Fruit fly (Drosophila melanogaster) whole organism, embryonic: Measurements from ENCODE around the gene Gart.

Source experiments
- ATbp ChIP-seq: fragments of 200-800 bp; sonication (Bioruptor generic); optimal IDR thresholded peaks from 2 replicates; lab custom pipeline; 2017; ENCODE audit warnings: missing biosample characterization, mild to moderate bottlenecking, missing genetic modification characterization, missing genetic modification reagents
- Atf6 ChIP-seq: fragments of 200-800 bp; sonication (Bioruptor generic); IDR thresholded peaks from 2 replicates; pipeline ENCODE4 v1.3.6; 2022; ENCODE audit warnings: missing biosample characterization, missing genetic modification characterization
- CG10462 ChIP-seq: fragments of 200-800 bp; sonication (Bioruptor generic); optimal IDR thresholded peaks from 2 replicates; lab custom pipeline; 2016; ENCODE audit warnings: missing biosample characterization, missing genetic modification characterization
- CG10979 ChIP-seq: fragments of 200-800 bp; sonication (Bioruptor generic); optimal IDR thresholded peaks from 2 replicates; lab custom pipeline; 2018; ENCODE audit warnings: missing biosample characterization, mild to moderate bottlenecking, missing genetic modification characterization, moderate library complexity
- CG11695 ChIP-seq: fragments of 200-800 bp; sonication (Bioruptor generic); IDR thresholded peaks from 3 replicates; pipeline ENCODE4 v1.3.6; 2022; ENCODE audit warnings: missing biosample characterization, missing genetic modification characterization
- CG12104 ChIP-seq: fragments of 200-800 bp; sonication (Bioruptor generic); optimal IDR thresholded peaks from 3 replicates; lab custom pipeline; 2016; ENCODE audit warnings: missing biosample characterization, missing genetic modification characterization
- CG13775 ChIP-seq: fragments of 200-800 bp; sonication (Bioruptor generic); optimal IDR thresholded peaks from 3 replicates; lab custom pipeline; 2017; ENCODE audit warnings: missing biosample characterization, mild to moderate bottlenecking, missing genetic modification characterization
- CG14014 ChIP-seq: fragments of 200-800 bp; sonication (Bioruptor generic); IDR thresholded peaks from 2 replicates; pipeline ENCODE4 v1.3.6; 2022; ENCODE audit warnings: missing biosample characterization, missing genetic modification characterization
- CG14860 ChIP-seq: fragments of 200-800 bp; sonication (Bioruptor generic); IDR thresholded peaks from 3 replicates; pipeline ENCODE4 v1.3.6; 2022; ENCODE audit warnings: missing biosample characterization, missing genetic modification characterization; ENCODE audit not compliant: partially characterized antibody
- CG16815 ChIP-seq: fragments of 200-800 bp; sonication (Bioruptor generic); optimal IDR thresholded peaks from 3 replicates; lab custom pipeline; 2017; ENCODE audit warnings: missing biosample characterization, mild to moderate bottlenecking, missing genetic modification characterization
- CG2678 ChIP-seq: fragments of 200-800 bp; sonication (Bioruptor generic); optimal IDR thresholded peaks from 3 replicates; lab custom pipeline; 2019; ENCODE audit warnings: missing biosample characterization, mild to moderate bottlenecking, missing genetic modification characterization, moderate library complexity
- CG30431 ChIP-seq: fragments of 200-800 bp; sonication (Bioruptor generic); optimal IDR thresholded peaks from 2 replicates; lab custom pipeline; 2017; ENCODE audit warnings: missing biosample characterization, missing genetic modification characterization
- CG31224 ChIP-seq: fragments of 200-800 bp; sonication (Bioruptor generic); IDR thresholded peaks from 2 replicates; pipeline ENCODE4 v1.3.6; 2022; ENCODE audit warnings: missing biosample characterization, missing genetic modification characterization
- CG4282 ChIP-seq: fragments of 200-800 bp; sonication (Bioruptor generic); optimal IDR thresholded peaks from 2 replicates; lab custom pipeline; 2016; ENCODE audit warnings: missing biosample characterization, missing genetic modification characterization
- CG4820 ChIP-seq: fragments of 200-800 bp; sonication (Bioruptor generic); optimal IDR thresholded peaks from 3 replicates; lab custom pipeline; 2016; ENCODE audit warnings: missing biosample characterization, missing genetic modification characterization
- CG6272 ChIP-seq: fragments of 200-800 bp; sonication (Bioruptor generic); IDR thresholded peaks from 2 replicates; pipeline ENCODE4 v1.3.6; 2022; ENCODE audit warnings: missing biosample characterization, missing genetic modification characterization
- CG6791 ChIP-seq: fragments of 200-800 bp; sonication (Bioruptor generic); IDR thresholded peaks from 3 replicates; pipeline ENCODE4 v1.3.6; 2022; ENCODE audit warnings: missing biosample characterization, missing genetic modification characterization; ENCODE audit not compliant: partially characterized antibody
- CG7271 ChIP-seq: fragments of 200-800 bp; sonication (Bioruptor generic); optimal IDR thresholded peaks from 2 replicates; lab custom pipeline; 2018; ENCODE audit warnings: missing biosample characterization, mild to moderate bottlenecking, missing genetic modification characterization, moderate library complexity
- CG7745 ChIP-seq: fragments of 200-800 bp; sonication (Bioruptor generic); optimal IDR thresholded peaks from 2 replicates; lab custom pipeline; 2018; ENCODE audit warnings: missing biosample characterization, mild to moderate bottlenecking, missing genetic modification characterization, moderate library complexity
- CG8281 ChIP-seq: fragments of 200-800 bp; sonication (Bioruptor generic); optimal IDR thresholded peaks from 2 replicates; lab custom pipeline; 2018; ENCODE audit warnings: missing biosample characterization, mild to moderate bottlenecking, missing genetic modification characterization, moderate library complexity
- Dad ChIP-seq: fragments of 200-800 bp; sonication (Bioruptor generic); optimal IDR thresholded peaks from 3 replicates; lab custom pipeline; 2016; ENCODE audit warnings: missing biosample characterization, missing genetic modification characterization
- Dip3 ChIP-seq: fragments of 200-800 bp; sonication (Bioruptor generic); optimal IDR thresholded peaks from 3 replicates; lab custom pipeline; 2016; ENCODE audit warnings: missing biosample characterization, missing genetic modification characterization
- Doc3 ChIP-seq: fragments of 200-800 bp; sonication (Bioruptor generic); IDR thresholded peaks from 3 replicates; pipeline ENCODE4 v1.3.6; 2022; ENCODE audit warnings: missing biosample characterization, missing genetic modification characterization; ENCODE audit not compliant: partially characterized antibody
- H2.0 ChIP-seq: fragments of 200-800 bp; sonication (Bioruptor generic); IDR thresholded peaks from 2 replicates; pipeline ENCODE4 v1.3.6; 2022; ENCODE audit warnings: missing biosample characterization, missing genetic modification characterization
- HLH54F ChIP-seq: fragments of 200-800 bp; sonication (Bioruptor generic); optimal IDR thresholded peaks from 3 replicates; lab custom pipeline; 2016; ENCODE audit warnings: missing biosample characterization, missing genetic modification characterization
- Hand ChIP-seq: fragments of 200-800 bp; sonication (Bioruptor generic); optimal IDR thresholded peaks from 2 replicates; lab custom pipeline; 2017; ENCODE audit warnings: mild to moderate bottlenecking, missing biosample characterization, missing genetic modification reagents, missing genetic modification characterization
- Hr51 ChIP-seq, 2 experiments: fragments of 200-800 bp; sonication (Bioruptor generic); optimal IDR thresholded peaks; 2 replicates in 1 of 2; 3 replicates in 1 of 2; lab custom pipeline; 2016 to 2018; ENCODE audit warnings: missing biosample characterization in 2 of 2, missing genetic modification characterization in 2 of 2, mild to moderate bottlenecking in 1 of 2, moderate library complexity in 1 of 2
- Meics ChIP-seq: fragments of 200-800 bp; sonication (Bioruptor generic); optimal IDR thresholded peaks from 2 replicates; lab custom pipeline; 2017; ENCODE audit warnings: missing biosample characterization, mild to moderate bottlenecking, missing genetic modification characterization
- Opbp ChIP-seq: fragments of 200-800 bp; sonication (Bioruptor generic); IDR thresholded peaks from 3 replicates; pipeline ENCODE4 v1.3.6; 2022; ENCODE audit warnings: missing biosample characterization, missing genetic modification characterization; ENCODE audit not compliant: partially characterized antibody
- Sox100B ChIP-seq: fragments of 200-800 bp; sonication (Bioruptor generic); optimal IDR thresholded peaks from 3 replicates; lab custom pipeline; 2018; ENCODE audit warnings: missing biosample characterization, mild to moderate bottlenecking, missing genetic modification characterization
- Sry-δ ChIP-seq: fragments of 200-800 bp; sonication (Bioruptor generic); optimal IDR thresholded peaks from 2 replicates; lab custom pipeline; 2016; ENCODE audit warnings: missing biosample characterization, missing genetic modification characterization
- Trl ChIP-seq, 3 experiments: fragments of >200 bp in 2 of 3; fragments of 200-800 bp in 1 of 3; sonication (Bioruptor generic) in 1 of 3; optimal IDR thresholded peaks; 2 replicates in 1 of 3; 3 replicates in 2 of 3; lab custom pipeline; 2016 to 2017; ENCODE audit warnings: missing biosample characterization in 1 of 3, missing genetic modification characterization in 1 of 3
- aop ChIP-seq: fragments of 200-800 bp; sonication (Bioruptor generic); IDR thresholded peaks from 2 replicates; pipeline ENCODE4 v1.3.6; 2022; ENCODE audit warnings: missing biosample characterization, missing genetic modification characterization
- bcd ChIP-seq: fragments of 200-800 bp; sonication (Bioruptor generic); optimal IDR thresholded peaks from 2 replicates; lab custom pipeline; 2017; ENCODE audit warnings: missing biosample characterization, mild to moderate bottlenecking, missing genetic modification characterization
- bsh ChIP-seq, 2 experiments: fragments of 200-800 bp; sonication (Bioruptor generic); optimal IDR thresholded peaks; 2 replicates each; lab custom pipeline; 2017 to 2018; ENCODE audit warnings: mild to moderate bottlenecking in 2 of 2, missing biosample characterization in 2 of 2, missing genetic modification characterization in 2 of 2, moderate library complexity in 1 of 2
- cas ChIP-seq: fragments of 200-800 bp; sonication (Bioruptor generic); IDR thresholded peaks from 2 replicates; pipeline ENCODE4 v1.3.6; 2022; ENCODE audit warnings: missing biosample characterization, missing genetic modification characterization
- corto ChIP-seq: fragments of 200-800 bp; sonication (Bioruptor generic); optimal IDR thresholded peaks from 2 replicates; lab custom pipeline; 2016; ENCODE audit warnings: missing biosample characterization, mild to moderate bottlenecking, missing genetic modification characterization, moderate library complexity
- crp ChIP-seq, 2 experiments: fragments of 200-800 bp; sonication (Bioruptor generic); optimal IDR thresholded peaks; 2 replicates in 1 of 2; 3 replicates in 1 of 2; lab custom pipeline; 2017; ENCODE audit warnings: missing biosample characterization in 2 of 2, missing genetic modification characterization in 2 of 2, mild to moderate bottlenecking in 1 of 2, moderate library complexity in 1 of 2
- dm ChIP-seq: fragments of 200-800 bp; sonication (Bioruptor generic); optimal IDR thresholded peaks from 3 replicates; lab custom pipeline; 2016; ENCODE audit warnings: missing biosample characterization, missing genetic modification characterization
- eyg ChIP-seq: fragments of 200-800 bp; sonication (Bioruptor generic); optimal IDR thresholded peaks from 3 replicates; lab custom pipeline; 2016; ENCODE audit warnings: missing biosample characterization, missing genetic modification characterization
- gsb ChIP-seq: fragments of 200-800 bp; sonication (Bioruptor generic); IDR thresholded peaks from 2 replicates; pipeline ENCODE4 v1.3.6; 2022; ENCODE audit warnings: missing biosample characterization, missing genetic modification characterization
- gsb-n ChIP-seq: fragments of 200-800 bp; sonication (Bioruptor generic); optimal IDR thresholded peaks from 3 replicates; lab custom pipeline; 2018; ENCODE audit warnings: missing biosample characterization, mild to moderate bottlenecking, missing genetic modification characterization
- jing ChIP-seq: fragments of 200-800 bp; sonication (Bioruptor generic); optimal IDR thresholded peaks from 2 replicates; lab custom pipeline; 2018; ENCODE audit warnings: missing biosample characterization, mild to moderate bottlenecking, missing genetic modification characterization
- mam ChIP-seq: fragments of 200-800 bp; sonication (Bioruptor generic); optimal IDR thresholded peaks from 3 replicates; lab custom pipeline; 2016; ENCODE audit warnings: missing biosample characterization, missing genetic modification characterization
- pum ChIP-seq: fragments of 200-800 bp; sonication (Bioruptor generic); optimal IDR thresholded peaks from 2 replicates; lab custom pipeline; 2016; ENCODE audit warnings: missing biosample characterization, missing genetic modification characterization
- rib ChIP-seq: fragments of 200-800 bp; sonication (Bioruptor generic); IDR thresholded peaks from 2 replicates; pipeline ENCODE4 v1.3.6; 2022; ENCODE audit warnings: missing biosample characterization, missing genetic modification characterization
- run ChIP-seq: fragments of 200-800 bp; sonication (Bioruptor generic); optimal IDR thresholded peaks from 3 replicates; lab custom pipeline; 2018; ENCODE audit warnings: missing biosample characterization, mild to moderate bottlenecking, missing genetic modification characterization
- schlank ChIP-seq: fragments of 200-800 bp; sonication (Bioruptor generic); optimal IDR thresholded peaks from 2 replicates; lab custom pipeline; 2018; ENCODE audit warnings: missing biosample characterization, mild to moderate bottlenecking, missing genetic modification characterization
- slp2 ChIP-seq: fragments of 200-800 bp; sonication (Bioruptor generic); optimal IDR thresholded peaks from 2 replicates; lab custom pipeline; 2016; ENCODE audit warnings: missing biosample characterization, missing genetic modification characterization
- tx ChIP-seq: fragments of 200-800 bp; sonication (Bioruptor generic); optimal IDR thresholded peaks from 2 replicates; lab custom pipeline; 2016; ENCODE audit warnings: missing biosample characterization, missing genetic modification characterization

Gene Gart

DNA sequence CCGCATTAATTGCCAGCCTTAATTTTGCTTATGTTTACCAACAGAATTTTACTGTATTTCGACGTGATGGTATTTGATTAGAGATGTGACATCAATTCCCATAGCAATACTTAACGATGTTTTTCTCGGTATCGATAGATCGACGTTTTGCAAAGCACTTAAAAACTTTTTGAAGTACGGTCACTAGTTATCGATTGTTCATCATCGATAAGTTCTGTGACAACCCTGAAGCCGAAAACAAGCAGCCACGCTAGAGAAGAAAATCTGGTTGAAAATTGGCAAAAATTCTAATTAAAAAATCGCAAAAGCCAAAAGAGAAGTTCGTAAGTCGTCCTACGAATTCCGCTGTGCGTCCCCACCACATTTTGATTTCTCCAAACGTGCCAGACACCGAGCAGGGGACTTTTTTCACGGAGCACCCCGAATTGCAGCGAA, 8.8 kb upstream of the Gart start, which contains the start of the genes Rab30 and Caper (continued):
- peak; percentile 49 for TF ChIP-seq CG14014 (GFP tag; lab: Robert Waterston, UW)
- peak; percentile 21 for TF ChIP-seq CG13775 (GFP tag; lab: Kevin White, UChicago)
- TF ChIP-seq dm = peak; percentile 90
- TF ChIP-seq CG16815 = no peak
- TF ChIP-seq CG14860 (GFP tag; lab: Robert Waterston, UW) = peak; percentile 98
- TF ChIP-seq Doc3 = peak; percentile 96
- peak; percentile 83 for TF ChIP-seq mam (GFP tag; lab: Kevin White, UChicago)
- no peak for TF ChIP-seq CG11695 (GFP tag; lab: Robert Waterston, UW)
- TF ChIP-seq bcd (GFP tag; lab: Kevin White, UChicago) = no peak
- TF ChIP-seq slp2 (GFP tag; lab: Kevin White, UChicago) = no peak
- no peak for TF ChIP-seq corto (GFP tag; lab: Kevin White, UChicago)
- peak; percentile 49 for TF ChIP-seq tx
- peak in 1 of 2 experiments; percentile 60 for TF ChIP-seq Hr51 (GFP tag; optimal IDR thresholded peaks at IDR 0.05; lab: Kevin White, UChicago)
- TF ChIP-seq pum (GFP tag; lab: Kevin White, UChicago) = peak; percentile 54
- TF ChIP-seq CG6272 = peak; percentile 61
- TF ChIP-seq aop (GFP tag; lab: Robert Waterston, UW) = no peak
- no peak for TF ChIP-seq gsb (GFP tag; lab: Robert Waterston, UW)
- TF ChIP-seq Trl (optimal IDR thresholded peaks at IDR 0.05; lab: Kevin White, UChicago) = no peak
- TF ChIP-seq Trl (GFP tag; optimal IDR thresholded peaks at IDR 0.05; lab: Kevin White, UChicago) = peak; percentile 81
- 0 out of 2 replicates have a peak, but pooled peaks have one; percentile 33 for TF ChIP-seq cas (GFP tag; lab: Robert Waterston, UW)
- no peak for TF ChIP-seq CG7271 (tag; lab: Kevin White, UChicago)
- peak in 1 of 2 experiments; percentile 43 for TF ChIP-seq bsh (GFP tag; optimal IDR thresholded peaks at IDR 0.05; lab: Kevin White, UChicago)
- peak; percentile 99 for TF ChIP-seq CG6791 (GFP tag; lab: Robert Waterston, UW)
- TF ChIP-seq gsb-n (tag; lab: Kevin White, UChicago) = no peak
- TF ChIP-seq CG8281 (tag; lab: Kevin White, UChicago) = no peak
- no peak for TF ChIP-seq jing (GFP tag; lab: Kevin White, UChicago)
- TF ChIP-seq CG30431 (GFP tag; lab: Kevin White, UChicago) = no peak
- TF ChIP-seq HLH54F = peak; percentile 75
- peak; percentile 51 for TF ChIP-seq schlank (tag; lab: Kevin White, UChicago)
- TF ChIP-seq CG31224 (GFP tag; lab: Robert Waterston, UW) = no peak
- no peak for TF ChIP-seq Hand (GFP tag; lab: Kevin White, UChicago)
- no peak for TF ChIP-seq ATbp (GFP tag; lab: Kevin White, UChicago)
- no peak for TF ChIP-seq run (tag; lab: Kevin White, UChicago)
- peak; percentile 54; the same call in 1 of the 2 replicates for TF ChIP-seq rib
- peak; percentile 21 for TF ChIP-seq CG10979 (tag; lab: Kevin White, UChicago)
- no peak for TF ChIP-seq CG10462 (GFP tag; lab: Kevin White, UChicago)
- peak; percentile 100 for TF ChIP-seq Sry-δ (GFP tag; lab: Kevin White, UChicago)
- no peak for TF ChIP-seq Meics
- peak; percentile 51 for TF ChIP-seq Dip3 (GFP tag; lab: Kevin White, UChicago)
- TF ChIP-seq Opbp = peak; percentile 99
- TF ChIP-seq CG12104 (GFP tag; lab: Kevin White, UChicago) = peak; percentile 33
- no peak for TF ChIP-seq CG2678 (tag; lab: Kevin White, UChicago)
- TF ChIP-seq eyg (GFP tag; lab: Kevin White, UChicago) = peak; percentile 16
- 0 out of 2 replicates have a peak, but pooled peaks have one; percentile 18 for TF ChIP-seq Atf6
- peak; percentile 53 for TF ChIP-seq H2.0 (GFP tag; lab: Robert Waterston, UW)
- TF ChIP-seq Dad (GFP tag; lab: Kevin White, UChicago) = peak; percentile 41
- TF ChIP-seq crp (GFP tag; optimal IDR thresholded peaks at IDR 0.05; lab: Kevin White, UChicago) = peak in 1 of 2 experiments; percentile 57
- TF ChIP-seq CG4820 (GFP tag; lab: Kevin White, UChicago) = no peak
- peak; percentile 54 for TF ChIP-seq CG7745 (tag; lab: Kevin White, UChicago)
- TF ChIP-seq Sox100B (GFP tag; lab: Kevin White, UChicago) = no peak
- no peak for TF ChIP-seq CG4282 (GFP tag; lab: Kevin White, UChicago)
